Worm (Caenorhabditis elegans): ENCODE measurements around the gene R10H10.7.

DNA sequence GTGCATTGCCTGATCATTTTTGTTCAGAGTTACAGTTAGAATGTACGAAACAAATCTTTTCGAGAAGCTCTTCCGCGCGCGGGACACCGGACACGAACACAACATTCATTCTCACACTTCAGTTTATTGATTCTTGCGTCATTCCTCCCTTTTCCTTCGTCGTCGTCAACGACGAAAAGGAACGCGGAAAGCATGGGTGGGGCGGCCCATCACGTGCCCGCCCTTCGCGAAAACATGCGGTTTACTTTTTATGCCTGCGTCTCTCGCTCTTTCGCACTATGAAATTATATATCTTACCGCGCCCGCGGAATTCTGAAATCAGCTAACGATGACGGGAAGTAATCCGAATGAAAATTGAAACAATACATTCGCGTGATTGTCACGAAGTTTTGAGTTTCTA, 33.1 kb downstream of the R10H10.7 start:
- TF ChIP-seq B0310.2 (tag; optimal IDR thresholded peaks at IDR 0.05) (no peak), hnd-1 (tag; optimal IDR thresholded peaks at IDR 0.05) (no peak), ceh-36 (tag; optimal IDR thresholded peaks at IDR 0.05) (no peak), hmg-4 (GFP tag; optimal IDR thresholded peaks at IDR 0.05) (peak; percentile 37), F13C5.2 (tag; optimal IDR thresholded peaks at IDR 0.05) (peak; percentile 4), hmbx-1 (tag; optimal IDR thresholded peaks at IDR 0.05) (no peak), ama-1 (optimal IDR thresholded peaks at IDR 0.05) (no peak), tbx-37 (GFP tag; conservative IDR thresholded peaks at IDR 0.05) (no peak; the same call in 1 of the 2 replicates), tra-4 (tag; optimal IDR thresholded peaks at IDR 0.05) (no peak), flt-1 (GFP tag; IDR thresholded peaks at IDR 0.05) (no peak), aly-1 (tag; optimal IDR thresholded peaks at IDR 0.05) (no peak)

All from whole organism, early embryonic.